Worm (Caenorhabditis elegans) whole organism, midembryonic: ENCODE results near the gene srh-125.

ENCODE experiments used
- flt-1 ChIP-seq: fragments of 200-800 bp; sonication (Bioruptor generic); IDR thresholded peaks from 2 replicates; pipeline ENCODE4 v1.3.6; 2022; ENCODE audit warnings: missing genetic modification characterization, missing compliant biosample characterization
- med-1 ChIP-seq: sonication (generic microtip); optimal IDR thresholded peaks from 2 replicates; lab custom pipeline; 2017; ENCODE audit warnings: missing genetic modification characterization, mild to moderate bottlenecking, missing compliant biosample characterization, antibody characterized with exemption, missing genetic modification reagents; ENCODE audit not compliant: insufficient read depth
- ref-1 ChIP-seq: fragments of 200-800 bp; sonication (Bioruptor generic); conservative IDR thresholded peaks from 2 replicates; pipeline ENCODE4 v1.3.6; 2022; ENCODE audit warnings: missing genetic modification reagents, missing genetic modification characterization, missing compliant biosample characterization
- tab-1 ChIP-seq: fragments of 200-800 bp; sonication (Bioruptor generic); IDR thresholded peaks from 2 replicates; pipeline ENCODE4 v1.3.6; 2022; ENCODE audit warnings: missing genetic modification characterization, missing compliant biosample characterization
- ztf-23 ChIP-seq: fragments of 200-800 bp; sonication (Bioruptor generic); IDR thresholded peaks from 2 replicates; pipeline ENCODE4 v1.3.6; 2022; ENCODE audit warnings: missing genetic modification reagents, missing genetic modification characterization, missing compliant biosample characterization

- TF ChIP-seq flt-1 (GFP tag; lab: Robert Waterston, UW) (no peak), ztf-23 (GFP tag; lab: Robert Waterston, UW) (no peak), tab-1 (GFP tag; lab: Robert Waterston, UW) (no peak), med-1 (GFP tag; lab: Kevin White, UChicago) (no peak), ref-1 (GFP tag; lab: Robert Waterston, UW) (no peak)
These were observed 22.4 kb downstream of the srh-125 start, which contains the start of gene try-8 for ce11 chrV:7454236-7454635.
